Worm (Caenorhabditis elegans) whole organism, L3 larva: ENCODE data around the gene cest-4.

ENCODE experiments used
- elt-1 ChIP-seq: fragments of 150-350 bp; optimal IDR thresholded peaks from 2 replicates; lab custom pipeline; 2014; ENCODE audit warnings: missing biosample characterization, missing genetic modification characterization
- nhr-12 ChIP-seq: fragments of 150-350 bp; optimal IDR thresholded peaks from 2 replicates; lab custom pipeline; 2014; ENCODE audit warnings: missing biosample characterization, missing genetic modification characterization
- skn-1 ChIP-seq: fragments of 150-350 bp; optimal IDR thresholded peaks from 2 replicates; lab custom pipeline; 2014; ENCODE audit warnings: missing biosample characterization, missing genetic modification characterization

- TF ChIP-seq skn-1 (no peak), nhr-12 (no peak), elt-1 (tag; lab: Kevin White, UChicago) (no peak)
These were observed 1.7 kb upstream of the cest-4 start for ce11 chrIV:6803805-6804344.
